Fruit fly (Drosophila melanogaster) Kc167 (cell line): ENCODE data around the gene CG7115.

Experiments used
- Myc ChIP-seq: fragments of >200 bp; optimal IDR thresholded peaks from 2 replicates; lab custom pipeline; 2017; ENCODE audit warnings: missing external identifiers
- Sin3A ChIP-seq: fragments of >200 bp; optimal IDR thresholded peaks from 2 replicates; lab custom pipeline; 2018; ENCODE audit warnings: missing external identifiers
- h ChIP-seq: fragments of >200 bp; optimal IDR thresholded peaks from 3 replicates; lab custom pipeline; 2018; ENCODE audit warnings: missing external identifiers
- insv ChIP-seq: fragments of >200 bp; optimal IDR thresholded peaks from 3 replicates; lab custom pipeline; 2018; ENCODE audit warnings: missing external identifiers
- psq ChIP-seq: fragments of >200 bp; optimal IDR thresholded peaks from 2 replicates; lab custom pipeline; 2017; ENCODE audit warnings: missing external identifiers
- ttk ChIP-seq: sonication (Bioruptor generic); optimal IDR thresholded peaks from 2 replicates; lab custom pipeline; 2017; ENCODE audit warnings: missing external identifiers

Gene CG7115

dm6 chr2L:7821279-7821848 is 413 bp downstream of the CG7115 start:
- TF ChIP-seq h (lab: Kevin White, UChicago) (no peak), insv (no peak), Myc (lab: Kevin White, UChicago) (no peak), ttk (no peak), psq (lab: Kevin White, UChicago) (no peak), Sin3A (lab: Kevin White, UChicago) (no peak)

- no peak for TF ChIP-seq h (lab: Kevin White, UChicago)
- no peak for TF ChIP-seq Myc (lab: Kevin White, UChicago)
- TF ChIP-seq Sin3A (lab: Kevin White, UChicago): no peak
- no peak for TF ChIP-seq ttk
- no peak for TF ChIP-seq insv
- TF ChIP-seq psq (lab: Kevin White, UChicago): no peak
Observed at dm6 chr2L:7827045-7828004, 6.4 kb downstream of the CG7115 start, which contains the start of the genes Rack1 and mts. Rack1 (minus strand) TSS chr2L:7827315. mts (plus strand) TSS chr2L:7827650.

dm6 chr2L:7828231-7828630 is 7.3 kb downstream of the CG7115 start:
- TF ChIP-seq Myc (lab: Kevin White, UChicago): no peak
- TF ChIP-seq ttk: no peak
- TF ChIP-seq Sin3A (lab: Kevin White, UChicago): no peak
- TF ChIP-seq h (lab: Kevin White, UChicago): no peak
- no peak for TF ChIP-seq psq (lab: Kevin White, UChicago)
- TF ChIP-seq insv: no peak

dm6 chr2L:7828901-7829300 is 8.0 kb downstream of the CG7115 start:
- TF ChIP-seq insv (no peak), h (lab: Kevin White, UChicago) (no peak), psq (lab: Kevin White, UChicago) (no peak), ttk (no peak), Sin3A (lab: Kevin White, UChicago) (no peak), Myc (lab: Kevin White, UChicago) (no peak)

- no peak for TF ChIP-seq ttk
- TF ChIP-seq Myc (lab: Kevin White, UChicago): no peak
- TF ChIP-seq Sin3A (lab: Kevin White, UChicago): no peak
- TF ChIP-seq psq (lab: Kevin White, UChicago): no peak
- TF ChIP-seq h (lab: Kevin White, UChicago): no peak
- no peak for TF ChIP-seq insv
Observed at dm6 chr2L:7833238-7833637, 12.3 kb downstream of the CG7115 start.

dm6 chr2L:7833650-7834049 is 12.7 kb downstream of the CG7115 start:
- TF ChIP-seq insv: no peak
- TF ChIP-seq ttk: no peak
- no peak for TF ChIP-seq Myc (lab: Kevin White, UChicago)
- no peak for TF ChIP-seq Sin3A (lab: Kevin White, UChicago)
- no peak for TF ChIP-seq h (lab: Kevin White, UChicago)
- no peak for TF ChIP-seq psq (lab: Kevin White, UChicago)

- TF ChIP-seq Sin3A (lab: Kevin White, UChicago): no peak
- TF ChIP-seq ttk: no peak
- TF ChIP-seq Myc (lab: Kevin White, UChicago): no peak
- no peak for TF ChIP-seq psq (lab: Kevin White, UChicago)
- no peak for TF ChIP-seq insv
- no peak for TF ChIP-seq h (lab: Kevin White, UChicago)
Observed at dm6 chr2L:7838024-7838423, 17.1 kb downstream of the CG7115 start.

dm6 chr2L:7840152-7840551 is 19.2 kb downstream of the CG7115 start, which contains the start of gene CG14537:
CG14537 (plus strand) TSS chr2L:7840452.
- TF ChIP-seq ttk (no peak), h (lab: Kevin White, UChicago) (no peak), Myc (lab: Kevin White, UChicago) (no peak), psq (lab: Kevin White, UChicago) (no peak), Sin3A (lab: Kevin White, UChicago) (no peak), insv (no peak)

- no peak for TF ChIP-seq h (lab: Kevin White, UChicago)
- TF ChIP-seq insv: no peak
- no peak for TF ChIP-seq psq (lab: Kevin White, UChicago)
- no peak for TF ChIP-seq ttk
- no peak for TF ChIP-seq Myc (lab: Kevin White, UChicago)
- TF ChIP-seq Sin3A (lab: Kevin White, UChicago): no peak
Observed at dm6 chr2L:7841244-7841643, 20.3 kb downstream of the CG7115 start.

- TF ChIP-seq Myc (lab: Kevin White, UChicago) (no peak), ttk (no peak), psq (lab: Kevin White, UChicago) (no peak), insv (no peak), h (lab: Kevin White, UChicago) (no peak), Sin3A (lab: Kevin White, UChicago) (no peak)
Observed at dm6 chr2L:7849472-7849871, 28.5 kb downstream of the CG7115 start.

dm6 chr2L:7850406-7850805 is 29.5 kb downstream of the CG7115 start:
- TF ChIP-seq psq (lab: Kevin White, UChicago) (no peak), ttk (no peak), h (lab: Kevin White, UChicago) (no peak)

dm6 chr2L:7851609-7852008 is 30.7 kb downstream of the CG7115 start:
- TF ChIP-seq Sin3A (lab: Kevin White, UChicago) (no peak), insv (no peak), Myc (lab: Kevin White, UChicago) (no peak), ttk (no peak), h (lab: Kevin White, UChicago) (no peak), psq (lab: Kevin White, UChicago) (no peak)
